Fruit fly (Drosophila melanogaster) whole organism, adult: ENCODE data around the gene fng.

ENCODE experiments used
- CG14711 ChIP-seq: fragments of 200-800 bp; sonication (Bioruptor generic); optimal IDR thresholded peaks from 2 replicates; lab custom pipeline; 2018; ENCODE audit warnings: missing biosample characterization, mild to moderate bottlenecking, missing genetic modification characterization, moderate library complexity
- CG1620 ChIP-seq: fragments of 200-800 bp; sonication (Bioruptor generic); optimal IDR thresholded peaks from 2 replicates; lab custom pipeline; 2016; ENCODE audit warnings: missing biosample characterization, missing genetic modification characterization
- CG33017 ChIP-seq: fragments of 200-800 bp; sonication (Bioruptor generic); optimal IDR thresholded peaks from 2 replicates; lab custom pipeline; 2018; ENCODE audit warnings: missing biosample characterization, mild to moderate bottlenecking, missing genetic modification characterization, moderate library complexity
- CG5204 ChIP-seq: fragments of 200-800 bp; sonication (Bioruptor generic); optimal IDR thresholded peaks from 2 replicates; lab custom pipeline; 2016; ENCODE audit warnings: missing biosample characterization, missing genetic modification characterization
- Clk ChIP-seq: fragments of 200-800 bp; sonication (Bioruptor generic); optimal IDR thresholded peaks from 2 replicates; lab custom pipeline; 2017; ENCODE audit warnings: missing biosample characterization, missing genetic modification characterization
- Mnt ChIP-seq: fragments of 200-800 bp; sonication (Bioruptor generic); optimal IDR thresholded peaks from 2 replicates; lab custom pipeline; 2016; ENCODE audit warnings: missing biosample characterization, mild to moderate bottlenecking, missing genetic modification characterization
- bab1 ChIP-seq: fragments of 200-800 bp; sonication (Bioruptor generic); optimal IDR thresholded peaks from 3 replicates; lab custom pipeline; 2019; ENCODE audit warnings: missing biosample characterization, mild to moderate bottlenecking, missing genetic modification characterization, moderate library complexity
- cic ChIP-seq: fragments of 200-800 bp; sonication (Bioruptor generic); optimal IDR thresholded peaks from 2 replicates; lab custom pipeline; 2017; ENCODE audit warnings: missing biosample characterization, mild to moderate bottlenecking, missing genetic modification characterization, moderate library complexity
- cnc ChIP-seq, 2 experiments: fragments of >200 bp; optimal IDR thresholded peaks; 2 replicates each; lab custom pipeline; 2017
- pad ChIP-seq: fragments of 200-800 bp; sonication (Bioruptor generic); optimal IDR thresholded peaks from 3 replicates; lab custom pipeline; 2017; ENCODE audit warnings: missing biosample characterization, missing genetic modification characterization, mild to moderate bottlenecking, moderate library complexity, missing genetic modification reagents
- tj ChIP-seq: fragments of 200-800 bp; sonication (Bioruptor generic); optimal IDR thresholded peaks from 3 replicates; lab custom pipeline; 2017; ENCODE audit warnings: missing biosample characterization, mild to moderate bottlenecking, missing genetic modification characterization, moderate library complexity

DNA sequence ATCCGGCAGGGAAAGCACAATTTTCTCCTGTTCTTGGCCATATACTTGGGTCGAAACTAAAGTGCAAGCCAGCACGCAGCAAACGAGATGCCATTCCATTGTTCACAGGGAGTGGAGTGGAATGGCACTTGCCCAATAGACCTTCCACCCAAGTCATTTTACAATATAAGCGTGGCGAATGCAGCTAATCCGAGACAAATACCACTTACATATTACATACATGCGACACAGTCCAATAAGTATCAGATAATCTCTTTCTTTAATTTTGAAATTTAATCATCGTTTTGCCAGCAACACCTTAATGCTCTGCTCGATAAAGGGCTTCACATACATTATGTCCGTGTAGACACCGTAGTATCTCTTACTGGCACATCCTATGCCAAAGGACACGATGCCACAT, 12.0 kb upstream of the fng start, which contains the start of gene CG11037:
- TF ChIP-seq bab1 (GFP tag; lab: Kevin White, UChicago), result no peak
- TF ChIP-seq Mnt (GFP tag; lab: Kevin White, UChicago), result no peak
- no peak for TF ChIP-seq pad (GFP tag; lab: Kevin White, UChicago)
- TF ChIP-seq Clk (GFP tag; lab: Kevin White, UChicago), result no peak
- no peak for TF ChIP-seq CG1620 (GFP tag; lab: Kevin White, UChicago)
- TF ChIP-seq CG5204 (GFP tag; lab: Kevin White, UChicago), result no peak
- TF ChIP-seq tj (GFP tag; lab: Kevin White, UChicago), result no peak
- TF ChIP-seq CG14711 (tag; lab: Kevin White, UChicago), result no peak
- TF ChIP-seq cnc (optimal IDR thresholded peaks at IDR 0.05; lab: Kevin White, UChicago), result no peak
- no peak for TF ChIP-seq cic (GFP tag; lab: Kevin White, UChicago)
- TF ChIP-seq CG33017 (tag; lab: Kevin White, UChicago), result no peak
